Worm (Caenorhabditis elegans) whole organism, L3 larva: ENCODE measurements around the gene ncap-1.

Source experiments
- R02D3.7 ChIP-seq: fragments of 150-350 bp; optimal IDR thresholded peaks from 2 replicates; lab custom pipeline; 2014; ENCODE audit warnings: missing biosample characterization, missing genetic modification characterization
- ZK546.5 ChIP-seq: sonication (generic microtip); optimal IDR thresholded peaks from 2 replicates; lab custom pipeline; 2017; ENCODE audit warnings: missing biosample characterization, missing genetic modification characterization
- aly-2 ChIP-seq: fragments of 150-350 bp; optimal IDR thresholded peaks from 2 replicates; lab custom pipeline; 2014; ENCODE audit warnings: missing biosample characterization, missing genetic modification characterization
- ama-1 ChIP-seq: fragments of 150-350 bp; optimal IDR thresholded peaks from 2 replicates; lab custom pipeline; 2018
- ceh-28 ChIP-seq: fragments of 150-350 bp; optimal IDR thresholded peaks from 2 replicates; lab custom pipeline; 2014; ENCODE audit warnings: missing biosample characterization, missing genetic modification reagents, missing genetic modification characterization
- ceh-9 ChIP-seq: sonication (generic microtip); optimal IDR thresholded peaks from 2 replicates; lab custom pipeline; 2018; ENCODE audit warnings: missing biosample characterization, missing genetic modification characterization
- elt-2 ChIP-seq: sonication (generic microtip); optimal IDR thresholded peaks from 2 replicates; lab custom pipeline; 2016; ENCODE audit warnings: missing genetic modification reagents, mild to moderate bottlenecking, missing genetic modification characterization, missing compliant biosample characterization
- elt-3 ChIP-seq, 3 experiments: fragments of 150-350 bp in 1 of 3; sonication (generic microtip) in 2 of 3; optimal IDR thresholded peaks; 2 replicates in 2 of 3; 4 replicates in 1 of 3; lab custom pipeline; 2014 to 2017; ENCODE audit warnings: missing biosample characterization in 3 of 3, missing genetic modification characterization in 3 of 3
- eor-1 ChIP-seq, 2 experiments: fragments of 150-350 bp; optimal IDR thresholded peaks; 2 replicates each; lab custom pipeline; 2014 to 2018; ENCODE audit warnings: missing biosample characterization in 2 of 2, missing genetic modification characterization in 2 of 2
- fkh-10 ChIP-seq: sonication (generic microtip); optimal IDR thresholded peaks from 2 replicates; lab custom pipeline; 2017; ENCODE audit warnings: missing biosample characterization, missing genetic modification reagents, missing genetic modification characterization
- fos-1 ChIP-seq: fragments of 150-350 bp; optimal IDR thresholded peaks from 2 replicates; lab custom pipeline; 2014; ENCODE audit warnings: missing biosample characterization, missing genetic modification characterization
- lin-15B ChIP-seq: fragments of 150-350 bp; optimal IDR thresholded peaks from 2 replicates; lab custom pipeline; 2014; ENCODE audit warnings: missing biosample characterization, missing genetic modification characterization
- lin-39 ChIP-seq: fragments of 150-350 bp; optimal IDR thresholded peaks from 2 replicates; lab custom pipeline; 2018; ENCODE audit warnings: missing biosample characterization, missing genetic modification reagents, missing genetic modification characterization
- mdl-1 ChIP-seq: fragments of 150-350 bp; optimal IDR thresholded peaks from 2 replicates; lab custom pipeline; 2014; ENCODE audit warnings: missing biosample characterization, missing genetic modification characterization
- mml-1 ChIP-seq: fragments of 150-350 bp; sonication (generic microtip); optimal IDR thresholded peaks from 3 replicates; lab custom pipeline; 2014; ENCODE audit warnings: missing biosample characterization, missing genetic modification characterization
- nfya-1 ChIP-seq: sonication (generic microtip); optimal IDR thresholded peaks from 2 replicates; lab custom pipeline; 2017; ENCODE audit warnings: missing genetic modification characterization, mild to moderate bottlenecking, missing compliant biosample characterization, antibody characterized with exemption, moderate library complexity; ENCODE audit not compliant: insufficient read depth
- nhr-237 ChIP-seq: fragments of 150-350 bp; optimal IDR thresholded peaks from 2 replicates; lab custom pipeline; 2014; ENCODE audit warnings: missing biosample characterization, missing genetic modification characterization
- nhr-25 ChIP-seq: sonication (generic microtip); optimal IDR thresholded peaks from 2 replicates; lab custom pipeline; 2017; ENCODE audit warnings: missing biosample characterization, missing genetic modification characterization
- nhr-28 ChIP-seq: fragments of 150-350 bp; optimal IDR thresholded peaks from 2 replicates; lab custom pipeline; 2014; ENCODE audit warnings: missing biosample characterization, missing genetic modification characterization
- nhr-67 ChIP-seq: fragments of 150-350 bp; optimal IDR thresholded peaks from 2 replicates; lab custom pipeline; 2014; ENCODE audit warnings: missing biosample characterization, missing genetic modification characterization
- nhr-76 ChIP-seq: fragments of 150-350 bp; sonication (generic microtip); optimal IDR thresholded peaks from 5 replicates; lab custom pipeline; 2014; ENCODE audit warnings: missing biosample characterization, missing genetic modification characterization
- pha-4 ChIP-seq: fragments of 150-350 bp; optimal IDR thresholded peaks from 2 replicates; lab custom pipeline; 2014; ENCODE audit warnings: missing biosample characterization, missing genetic modification reagents, missing genetic modification characterization
- pqm-1 ChIP-seq: fragments of 150-350 bp; optimal IDR thresholded peaks from 2 replicates; lab custom pipeline; 2017; ENCODE audit warnings: missing biosample characterization, missing genetic modification characterization, inconsistent platforms
- sea-2 ChIP-seq: fragments of 150-350 bp; sonication (generic microtip); optimal IDR thresholded peaks from 4 replicates; lab custom pipeline; 2014; ENCODE audit warnings: missing biosample characterization, missing genetic modification reagents, missing genetic modification characterization
- skn-1 ChIP-seq: fragments of 150-350 bp; optimal IDR thresholded peaks from 2 replicates; lab custom pipeline; 2014; ENCODE audit warnings: missing biosample characterization, missing genetic modification characterization
- unc-39 ChIP-seq: sonication (generic microtip); optimal IDR thresholded peaks from 4 replicates; lab custom pipeline; 2017; ENCODE audit warnings: missing biosample characterization, missing genetic modification characterization
- unc-62 ChIP-seq: fragments of 150-350 bp; sonication (generic microtip); optimal IDR thresholded peaks from 4 replicates; lab custom pipeline; 2014; ENCODE audit warnings: missing biosample characterization, missing genetic modification reagents, missing genetic modification characterization
- zag-1 ChIP-seq: fragments of 150-350 bp; optimal IDR thresholded peaks from 2 replicates; lab custom pipeline; 2014; ENCODE audit warnings: missing biosample characterization, missing genetic modification characterization
- ztf-4 ChIP-seq: fragments of 150-350 bp; optimal IDR thresholded peaks from 2 replicates; lab custom pipeline; 2014; ENCODE audit warnings: missing biosample characterization, missing genetic modification characterization

The ncap-1 gene

ce11 chrII:2919074-2919857 is at the start of gene ncap-1, which contains the start of gene Y110A2AR.1:
Gene ncap-1 (minus strand): TSS chrII:2919314.
Gene Y110A2AR.1 (plus strand): TSS chrII:2919710.
- TF ChIP-seq nfya-1 (tag; lab: Kevin White, UChicago) (peak; percentile 24), pha-4 (tag; lab: Kevin White, UChicago) (peak; percentile 9), lin-15B (tag; lab: Kevin White, UChicago) (peak; percentile 10), ceh-9 (tag; lab: Kevin White, UChicago) (no peak), nhr-76 (tag; lab: Kevin White, UChicago) (no peak)

DNA sequence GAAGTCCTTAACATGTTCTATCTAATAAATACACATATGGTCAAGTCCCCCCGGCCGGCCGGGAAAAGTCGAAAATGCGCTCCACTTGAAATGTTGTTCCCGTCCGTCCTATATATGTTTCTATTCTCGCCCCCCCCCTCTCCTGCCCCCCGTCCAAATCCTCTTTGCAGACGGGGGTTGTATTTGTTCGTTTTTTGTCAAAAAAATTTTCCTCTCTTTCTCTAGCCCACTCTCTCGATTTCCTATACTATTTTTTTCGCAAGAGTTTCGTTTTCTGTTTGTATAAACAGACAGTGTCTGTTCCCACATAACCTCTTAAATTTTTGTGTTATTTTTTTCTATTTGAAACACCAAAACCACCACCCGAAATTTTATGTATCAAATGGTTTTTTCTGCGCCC is 48.0 kb upstream of the ncap-1 start:
- peak; percentile 95 for TF ChIP-seq pha-4 (tag; lab: Kevin White, UChicago)
- no peak for TF ChIP-seq ceh-9 (tag; lab: Kevin White, UChicago)
- TF ChIP-seq nfya-1 (tag; lab: Kevin White, UChicago): peak; percentile 10
- TF ChIP-seq nhr-25 (tag; lab: Kevin White, UChicago): no peak
- no peak for TF ChIP-seq pqm-1 (tag; lab: Kevin White, UChicago)
- TF ChIP-seq elt-3 (tag; optimal IDR thresholded peaks at IDR 0.05; lab: Kevin White, UChicago): no peak
- no peak for TF ChIP-seq nhr-76 (tag; lab: Kevin White, UChicago)
- TF ChIP-seq lin-39: no peak

ce11 chrII:2966350-2966749 is 47.2 kb upstream of the ncap-1 start:
- TF ChIP-seq nhr-76 (tag; lab: Kevin White, UChicago): no peak
- TF ChIP-seq mdl-1: no peak
- TF ChIP-seq zag-1 (tag; lab: Kevin White, UChicago): no peak
- TF ChIP-seq elt-2 (tag; lab: Kevin White, UChicago): no peak
- TF ChIP-seq unc-62: no peak
- TF ChIP-seq ztf-4 (tag; lab: Kevin White, UChicago): no peak
- no peak for TF ChIP-seq skn-1 (tag; lab: Kevin White, UChicago)
- no peak for TF ChIP-seq nhr-237 (tag; lab: Kevin White, UChicago)
- TF ChIP-seq lin-15B (tag; lab: Kevin White, UChicago): no peak
- no peak for TF ChIP-seq lin-39
- no peak for TF ChIP-seq ZK546.5 (tag; lab: Kevin White, UChicago)
- TF ChIP-seq eor-1 (tag; optimal IDR thresholded peaks at IDR 0.05; lab: Kevin White, UChicago): no peak
- no peak for TF ChIP-seq nhr-67 (tag; lab: Kevin White, UChicago)
- no peak for TF ChIP-seq nhr-28
- TF ChIP-seq ama-1 (lab: Kevin White, UChicago): no peak
- no peak for TF ChIP-seq sea-2 (GFP tag; lab: Kevin White, UChicago)
- no peak for TF ChIP-seq fkh-10 (GFP tag; lab: Kevin White, UChicago)
- TF ChIP-seq R02D3.7: no peak

DNA sequence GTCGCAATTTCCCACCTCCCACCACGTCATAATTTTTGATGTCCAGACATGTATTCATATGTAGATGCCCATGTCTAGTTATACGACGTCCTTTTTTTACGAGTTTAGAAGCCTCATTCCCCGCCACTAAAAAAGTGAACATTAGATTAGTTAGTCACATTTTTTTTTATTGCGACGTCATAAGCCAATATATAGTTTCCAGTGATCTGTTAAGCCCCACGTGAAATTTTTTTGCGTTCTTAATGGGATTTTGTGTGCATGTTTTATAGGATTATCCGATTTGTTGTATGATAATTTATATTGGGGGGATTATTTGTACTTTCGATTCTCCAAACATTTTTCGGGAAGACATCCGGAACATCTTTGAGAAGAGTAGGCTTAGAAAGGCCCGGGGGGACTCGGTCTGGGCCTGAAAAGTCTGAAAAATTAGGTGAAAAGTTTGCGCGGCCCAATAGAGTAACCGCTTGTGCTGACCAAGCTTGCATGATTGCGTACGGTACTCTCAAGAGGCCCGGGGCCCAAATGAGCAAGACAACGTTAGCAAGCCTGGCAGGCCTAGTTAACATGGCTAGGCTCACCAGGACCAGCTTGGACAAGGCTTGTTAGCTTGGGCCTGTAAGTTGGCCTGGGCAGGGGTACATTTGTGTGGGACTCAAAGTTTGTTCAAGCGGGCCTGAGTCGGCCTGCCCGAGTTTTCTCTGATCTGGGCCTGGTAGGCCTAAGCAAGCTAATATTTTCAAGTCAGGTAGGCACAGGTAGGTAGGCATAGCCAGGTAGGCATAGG is 46.3 kb upstream of the ncap-1 start:
- TF ChIP-seq aly-2 (tag; lab: Kevin White, UChicago) (no peak), unc-39 (tag; lab: Kevin White, UChicago) (no peak), lin-39 (no peak)

DNA sequence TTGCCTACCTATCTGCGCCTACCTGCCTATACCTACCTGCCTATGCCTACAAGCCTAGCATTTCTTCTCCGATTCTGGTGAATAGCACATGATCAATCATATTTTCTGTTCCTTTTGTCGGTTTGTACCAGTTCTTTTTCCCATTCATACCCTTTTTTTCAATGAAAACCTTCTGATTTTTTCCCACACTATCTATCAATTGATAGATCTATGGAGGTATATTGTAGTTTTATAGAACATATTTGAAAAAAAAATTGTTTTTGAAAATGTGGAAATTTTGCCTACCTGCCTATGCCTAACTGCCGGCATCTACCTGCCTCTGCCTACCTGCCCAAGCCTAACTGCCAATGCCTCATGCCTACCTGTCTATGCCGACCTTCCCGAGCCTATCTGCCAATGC is 44.5 kb upstream of the ncap-1 start:
- no peak for TF ChIP-seq ztf-4 (tag; lab: Kevin White, UChicago)
- TF ChIP-seq ama-1 (lab: Kevin White, UChicago): no peak
- TF ChIP-seq mml-1: no peak
- TF ChIP-seq nhr-237 (tag; lab: Kevin White, UChicago): no peak
- no peak for TF ChIP-seq R02D3.7
- TF ChIP-seq lin-15B (tag; lab: Kevin White, UChicago): no peak
- no peak for TF ChIP-seq ceh-28 (tag; lab: Kevin White, UChicago)
- TF ChIP-seq eor-1 (tag; optimal IDR thresholded peaks at IDR 0.05; lab: Kevin White, UChicago): no peak
- no peak for TF ChIP-seq fos-1
- no peak for TF ChIP-seq nhr-28
- no peak for TF ChIP-seq pqm-1 (tag; lab: Kevin White, UChicago)
